Worm (Caenorhabditis elegans): Measurements from ENCODE around the gene daf-14.
A peak's percentile ranks its signal among the peaks of the same experiment; 100 is the strongest.

daf-14 gene

ce11 chrIV:10269137-10269933 lies 18.9 kb downstream of the daf-14 start, which contains the start of the genes nspd-7 and Y43C5A.2:
Gene nspd-7, minus strand, starts transcription at chrIV:10269187.
Gene Y43C5A.2, plus strand, starts transcription at chrIV:10269883.
- TF ChIP-seq nhr-80 (tag; optimal IDR thresholded peaks at IDR 0.05) (peak; percentile 43), cebp-2 (GFP tag; IDR thresholded peaks at IDR 0.05) (no peak)

- no peak for TF ChIP-seq ztf-22 (GFP tag; optimal IDR thresholded peaks at IDR 0.05)
- TF ChIP-seq mes-4 (tag; optimal IDR thresholded peaks at IDR 0.05): no peak
- no peak for TF ChIP-seq lin-35 (GFP tag; optimal IDR thresholded peaks at IDR 0.05)
- no peak for TF ChIP-seq K12H6.12 (tag; optimal IDR thresholded peaks at IDR 0.05)
- TF ChIP-seq zfh-2 (GFP tag; conservative IDR thresholded peaks at IDR 0.05): no peak
- no peak for TF ChIP-seq ekl-4 (GFP tag; IDR thresholded peaks at IDR 0.05)
- no peak for TF ChIP-seq attf-6 (GFP tag; IDR thresholded peaks at IDR 0.05)
- TF ChIP-seq dpff-1 (tag; optimal IDR thresholded peaks at IDR 0.05): no peak
- TF ChIP-seq K11D2.4 (GFP tag; IDR thresholded peaks at IDR 0.05): no peak
Observed at ce11 chrIV:10273360-10273759, 22.9 kb downstream of the daf-14 start.

DNA sequence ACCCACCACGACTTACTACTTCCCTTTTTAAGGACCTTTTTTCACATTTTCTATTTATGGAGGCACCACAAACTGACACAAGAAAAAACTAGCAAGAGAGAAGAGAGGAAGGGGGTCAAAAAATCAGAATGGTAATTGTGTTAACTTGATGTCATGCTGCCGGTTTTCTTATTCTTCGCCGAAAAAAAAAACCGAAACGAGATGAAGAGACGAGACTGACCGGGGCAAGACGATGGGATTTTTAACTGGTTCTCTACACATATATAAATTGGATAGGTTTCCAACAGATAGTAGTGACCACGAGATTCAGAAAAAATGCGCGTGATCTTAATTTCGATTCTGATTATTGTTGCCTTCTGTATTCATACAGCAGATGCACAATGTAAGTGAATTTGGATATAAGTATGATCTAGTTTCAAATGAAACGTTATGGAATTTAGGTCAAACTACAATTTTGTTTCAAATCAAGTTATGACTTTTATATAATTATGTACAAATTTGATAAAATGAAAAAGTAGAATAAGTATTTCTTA lies 23.4 kb downstream of the daf-14 start, which contains the start of gene Y43C5A.3:
TSS of gene Y43C5A.3 (plus strand) at position 256 of the 533 bp plus-strand sequence.
- no peak for TF ChIP-seq ztf-18 (tag; optimal IDR thresholded peaks at IDR 0.05)
- no peak for TF ChIP-seq ceh-40 (GFP tag; IDR thresholded peaks at IDR 0.05)
- TF ChIP-seq ztf-28 (GFP tag; IDR thresholded peaks at IDR 0.05): no peak
- no peak for TF ChIP-seq Y53G8AR.9 (GFP tag; conservative IDR thresholded peaks at IDR 0.05)
- no peak for TF ChIP-seq hmg-20 (GFP tag; IDR thresholded peaks at IDR 0.05)
- no peak for TF ChIP-seq nhr-179 (tag; optimal IDR thresholded peaks at IDR 0.05)
- TF ChIP-seq mcd-1 (GFP tag; IDR thresholded peaks at IDR 0.05): no peak
- TF ChIP-seq akir-1 (GFP tag; optimal IDR thresholded peaks at IDR 0.05): no peak
- no peak for TF ChIP-seq sdz-38 (tag; optimal IDR thresholded peaks at IDR 0.05)
- TF ChIP-seq lin-40 (tag; optimal IDR thresholded peaks at IDR 0.05): no peak

DNA sequence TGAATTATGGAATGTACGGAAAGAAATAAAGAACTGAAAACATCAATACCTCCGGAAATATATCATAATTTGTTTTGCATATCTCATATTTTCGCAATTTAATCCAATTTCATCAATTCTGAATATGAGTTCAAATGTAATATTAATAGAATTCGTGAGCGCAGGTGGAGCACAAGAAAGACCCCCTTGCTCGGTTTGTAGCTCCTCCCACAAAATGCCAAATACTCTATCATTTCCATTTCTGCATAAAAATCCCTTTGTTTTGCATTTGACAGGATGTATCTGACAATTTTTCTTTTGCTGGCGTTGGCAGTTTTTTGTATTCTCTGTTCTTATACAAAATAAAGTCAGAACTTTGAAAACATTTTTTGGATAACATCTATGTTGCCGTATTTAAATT lies 24.6 kb downstream of the daf-14 start:
- no peak for TF ChIP-seq K11D2.4 (GFP tag; IDR thresholded peaks at IDR 0.05)
- no peak for TF ChIP-seq F52B5.7 (tag; optimal IDR thresholded peaks at IDR 0.05)
- no peak for TF ChIP-seq ztf-3 (GFP tag; optimal IDR thresholded peaks at IDR 0.05)
- TF ChIP-seq F10E7.11 (tag; optimal IDR thresholded peaks at IDR 0.05): no peak
- no peak for TF ChIP-seq madf-6 (GFP tag; IDR thresholded peaks at IDR 0.05)
- TF ChIP-seq Y67H2A.10 (GFP tag; conservative IDR thresholded peaks at IDR 0.05): no peak
- no peak for TF ChIP-seq bed-1 (GFP tag; IDR thresholded peaks at IDR 0.05)

- TF ChIP-seq ztf-6 (GFP tag; IDR thresholded peaks at IDR 0.05) (no peak), die-1 (tag; optimal IDR thresholded peaks at IDR 0.05) (no peak), hsf-1 (GFP tag; IDR thresholded peaks at IDR 0.05) (no peak), lin-26 (GFP tag; IDR thresholded peaks at IDR 0.05) (no peak), B0019.2 (GFP tag; conservative IDR thresholded peaks at IDR 0.05) (no peak), egl-44 (GFP tag; IDR thresholded peaks at IDR 0.05) (no peak), zim-3 (tag; optimal IDR thresholded peaks at IDR 0.05) (no peak), unc-62 (GFP tag; optimal IDR thresholded peaks at IDR 0.05) (no peak), ZK185.1 (tag; optimal IDR thresholded peaks at IDR 0.05; ENCODE audit: poor library complexity, severe bottlenecking) (no peak)
Observed at ce11 chrIV:10276960-10277359, 26.5 kb downstream of the daf-14 start, which contains the start of gene Y43C5A.7. Gene Y43C5A.7, plus strand, starts transcription at chrIV:10277260.

Data from whole organism, young adult.